Worm (Caenorhabditis elegans) whole organism, L4 larva: ENCODE data around the gene W01D2.6.

Experiments
- F10B5.3 ChIP-seq: sonication (generic microtip); optimal IDR thresholded peaks from 2 replicates; lab custom pipeline; 2016; ENCODE audit warnings: mild to moderate bottlenecking, missing genetic modification characterization, missing compliant biosample characterization
- F37D6.2 ChIP-seq: sonication (generic microtip); optimal IDR thresholded peaks from 2 replicates; lab custom pipeline; 2016; ENCODE audit warnings: mild to moderate bottlenecking, missing genetic modification characterization, missing compliant biosample characterization
- F44E2.7 ChIP-seq: fragments of 200-800 bp; sonication (Bioruptor generic); IDR thresholded peaks from 2 replicates; pipeline ENCODE4 v2.1.2; 2022; ENCODE audit warnings: missing genetic modification characterization, missing compliant biosample characterization
- F49E8.2 ChIP-seq: sonication (generic microtip); optimal IDR thresholded peaks from 2 replicates; lab custom pipeline; 2016; ENCODE audit warnings: missing compliant biosample characterization, mild to moderate bottlenecking, missing genetic modification characterization, borderline replicate concordance
- R02D3.7 ChIP-seq: fragments of 150-350 bp; sonication (generic microtip); optimal IDR thresholded peaks from 3 replicates; lab custom pipeline; 2014; ENCODE audit warnings: missing biosample characterization, missing genetic modification characterization
- T26A8.4 ChIP-seq: fragments of 200-800 bp; sonication (Bioruptor generic); IDR thresholded peaks from 2 replicates; pipeline ENCODE4 v1.3.6; 2022; ENCODE audit warnings: missing genetic modification characterization, missing compliant biosample characterization
- ZK546.5 ChIP-seq, 2 experiments: sonication (generic microtip); optimal IDR thresholded peaks; 2 replicates each; lab custom pipeline; 2017; ENCODE audit warnings: missing biosample characterization in 2 of 2, missing genetic modification characterization in 2 of 2
- aha-1 ChIP-seq: fragments of 150-350 bp; peaks from one replicate; lab custom pipeline; 2014; ENCODE audit warnings: missing biosample characterization, missing genetic modification characterization
- ama-1 ChIP-seq: fragments of 150-350 bp; optimal IDR thresholded peaks from 2 replicates; lab custom pipeline; 2014; ENCODE audit warnings: inconsistent platforms, mixed read lengths
- arid-1 ChIP-seq: fragments of 200-800 bp; sonication (Bioruptor generic); conservative IDR thresholded peaks from 2 replicates; pipeline ENCODE4 v1.3.6; 2022; ENCODE audit warnings: missing genetic modification reagents, missing genetic modification characterization, missing compliant biosample characterization
- attf-4 ChIP-seq: sonication (generic microtip); optimal IDR thresholded peaks from 3 replicates; lab custom pipeline; 2017; ENCODE audit warnings: missing biosample characterization, missing genetic modification characterization
- ceh-20 ChIP-seq: fragments of 200-800 bp; sonication (Bioruptor generic); IDR thresholded peaks from 2 replicates; pipeline ENCODE4 v1.3.6; 2022; ENCODE audit warnings: missing genetic modification reagents, missing genetic modification characterization, missing compliant biosample characterization
- ceh-28 ChIP-seq: fragments of 150-350 bp; optimal IDR thresholded peaks from 2 replicates; lab custom pipeline; 2014; ENCODE audit warnings: missing biosample characterization, missing genetic modification reagents, missing genetic modification characterization
- ceh-44 ChIP-seq: fragments of 200-800 bp; sonication (Bioruptor generic); IDR thresholded peaks from 2 replicates; pipeline ENCODE4 v1.3.6; 2022; ENCODE audit warnings: missing genetic modification reagents, missing genetic modification characterization, missing compliant biosample characterization
- cey-2 ChIP-seq: sonication (generic microtip); optimal IDR thresholded peaks from 3 replicates; lab custom pipeline; 2017; ENCODE audit warnings: missing genetic modification characterization, mild to moderate bottlenecking, missing compliant biosample characterization, antibody characterized with exemption, borderline replicate concordance; ENCODE audit not compliant: insufficient read depth
- ctbp-1 ChIP-seq: fragments of 200-800 bp; sonication (Bioruptor generic); IDR thresholded peaks from 2 replicates; pipeline ENCODE4 v1.3.6; 2022; ENCODE audit warnings: missing genetic modification reagents, missing genetic modification characterization, missing compliant biosample characterization
- dmd-8 ChIP-seq: fragments of 200-800 bp; sonication (Bioruptor generic); IDR thresholded peaks from 2 replicates; pipeline ENCODE4 v1.3.6; 2022; ENCODE audit warnings: missing genetic modification characterization, missing compliant biosample characterization
- dmd-9 ChIP-seq: fragments of 200-800 bp; sonication (Bioruptor generic); IDR thresholded peaks from 2 replicates; pipeline ENCODE4 v1.3.6; 2022; ENCODE audit warnings: missing genetic modification reagents, missing genetic modification characterization, missing compliant biosample characterization
- dpl-1 ChIP-seq: fragments of 150-350 bp; optimal IDR thresholded peaks from 2 replicates; lab custom pipeline; 2014; ENCODE audit warnings: missing biosample characterization, missing genetic modification reagents, missing genetic modification characterization
- fkh-10 ChIP-seq: fragments of 150-350 bp; optimal IDR thresholded peaks from 2 replicates; lab custom pipeline; 2014; ENCODE audit warnings: missing biosample characterization, missing genetic modification reagents, missing genetic modification characterization
- fos-1 ChIP-seq: fragments of 150-350 bp; optimal IDR thresholded peaks from 2 replicates; lab custom pipeline; 2014; ENCODE audit warnings: missing biosample characterization, missing genetic modification characterization
- hif-1 ChIP-seq, 2 experiments: sonication (generic microtip); optimal IDR thresholded peaks; 2 replicates each; lab custom pipeline; 2016 to 2017; ENCODE audit warnings: missing compliant biosample characterization in 2 of 2, missing genetic modification characterization in 2 of 2, missing genetic modification reagents in 2 of 2, missing genotype in 2 of 2, mild to moderate bottlenecking in 1 of 2
- hlh-11 ChIP-seq: fragments of 200-800 bp; sonication (Bioruptor generic); optimal IDR thresholded peaks from 2 replicates; lab custom pipeline; 2018; ENCODE audit warnings: mild to moderate bottlenecking, missing genetic modification characterization, missing compliant biosample characterization
- hlh-30 ChIP-seq: sonication (generic microtip); optimal IDR thresholded peaks from 2 replicates; lab custom pipeline; 2017; ENCODE audit warnings: antibody characterized with exemption, mild to moderate bottlenecking, missing genetic modification characterization, missing compliant biosample characterization; ENCODE audit not compliant: insufficient read depth
- lim-7 ChIP-seq: fragments of 200-800 bp; sonication (Bioruptor generic); IDR thresholded peaks from 2 replicates; pipeline ENCODE4 v1.3.6; 2022; ENCODE audit warnings: missing genetic modification characterization, missing compliant biosample characterization
- lin-38 ChIP-seq: fragments of 200-800 bp; sonication (Bioruptor generic); IDR thresholded peaks from 2 replicates; pipeline ENCODE4 v1.3.6; 2022; ENCODE audit warnings: missing genetic modification reagents, missing genetic modification characterization, missing compliant biosample characterization
- lir-3 ChIP-seq: sonication (generic microtip); optimal IDR thresholded peaks from 2 replicates; lab custom pipeline; 2016; ENCODE audit warnings: mild to moderate bottlenecking, missing genetic modification characterization, missing compliant biosample characterization
- madf-9 ChIP-seq: fragments of 200-800 bp; sonication (Bioruptor generic); conservative IDR thresholded peaks from 2 replicates; pipeline ENCODE4 v1.3.6; 2022; ENCODE audit warnings: missing genetic modification reagents, missing genetic modification characterization, missing compliant biosample characterization
- mdl-1 ChIP-seq, 2 experiments: fragments of 150-350 bp in 1 of 2; sonication (generic microtip) in 1 of 2; optimal IDR thresholded peaks; 2 replicates each; lab custom pipeline; 2014 to 2017; ENCODE audit warnings: missing biosample characterization in 2 of 2, missing genetic modification characterization in 2 of 2
- mdt-29 ChIP-seq: fragments of 200-800 bp; sonication (Bioruptor generic); IDR thresholded peaks from 2 replicates; pipeline ENCODE4 v1.3.6; 2022; ENCODE audit warnings: missing genetic modification reagents, missing genetic modification characterization, missing compliant biosample characterization
- mxl-3 ChIP-seq: fragments of 200-800 bp; sonication (Bioruptor generic); optimal IDR thresholded peaks from 2 replicates; lab custom pipeline; 2018; ENCODE audit warnings: mild to moderate bottlenecking, missing genetic modification characterization, missing compliant biosample characterization
- nhr-11 ChIP-seq: fragments of 150-350 bp; optimal IDR thresholded peaks from 2 replicates; lab custom pipeline; 2014; ENCODE audit warnings: missing biosample characterization, missing genetic modification characterization
- nhr-111 ChIP-seq: fragments of 200-800 bp; sonication (Bioruptor generic); optimal IDR thresholded peaks from 2 replicates; lab custom pipeline; 2018; ENCODE audit warnings: mild to moderate bottlenecking, missing genetic modification characterization, missing compliant biosample characterization
- nhr-237 ChIP-seq: sonication (generic microtip); optimal IDR thresholded peaks from 2 replicates; lab custom pipeline; 2017; ENCODE audit warnings: missing biosample characterization, missing genetic modification characterization
- nhr-28 ChIP-seq: fragments of 150-350 bp; optimal IDR thresholded peaks from 2 replicates; lab custom pipeline; 2014; ENCODE audit warnings: missing biosample characterization, missing genetic modification characterization
- nhr-42 ChIP-seq: fragments of 200-800 bp; sonication (Bioruptor generic); IDR thresholded peaks from 2 replicates; pipeline ENCODE4 v1.3.6; 2022; ENCODE audit warnings: missing genetic modification characterization, missing compliant biosample characterization
- nhr-48 ChIP-seq: sonication (generic microtip); optimal IDR thresholded peaks from 2 replicates; lab custom pipeline; 2016; ENCODE audit warnings: mild to moderate bottlenecking, missing genetic modification characterization, missing compliant biosample characterization
- nhr-6 ChIP-seq: fragments of 150-350 bp; optimal IDR thresholded peaks from 2 replicates; lab custom pipeline; 2014; ENCODE audit warnings: missing biosample characterization, missing genetic modification characterization
- nhr-76 ChIP-seq: fragments of 150-350 bp; optimal IDR thresholded peaks from 2 replicates; lab custom pipeline; 2014; ENCODE audit warnings: missing biosample characterization, missing genetic modification characterization
- pha-4 ChIP-seq, 2 experiments: fragments of 150-350 bp in 1 of 2; fragments of 200-800 bp in 1 of 2; sonication (Bioruptor generic) in 1 of 2; IDR thresholded peaks in 1 of 2; optimal IDR thresholded peaks in 1 of 2; 2 replicates each; pipeline versions ENCODE4 v1.3.6 to Lab custom; 2014 to 2022; ENCODE audit warnings: missing genetic modification characterization in 2 of 2, missing genetic modification reagents in 2 of 2, missing biosample characterization in 1 of 2, missing compliant biosample characterization in 1 of 2
- php-3 ChIP-seq: fragments of 200-800 bp; sonication (Bioruptor generic); IDR thresholded peaks from 2 replicates; pipeline ENCODE4 v1.3.6; 2022; ENCODE audit warnings: missing genetic modification reagents, missing genetic modification characterization, missing compliant biosample characterization
- pqm-1 ChIP-seq: sonication (generic microtip); optimal IDR thresholded peaks from 2 replicates; lab custom pipeline; 2017; ENCODE audit warnings: missing biosample characterization, missing genetic modification characterization
- sdz-12 ChIP-seq: fragments of 200-800 bp; sonication (Bioruptor generic); optimal IDR thresholded peaks from 2 replicates; lab custom pipeline; 2018; ENCODE audit warnings: mild to moderate bottlenecking, missing genetic modification characterization, missing compliant biosample characterization
- skn-1 ChIP-seq: fragments of 150-350 bp; optimal IDR thresholded peaks from 2 replicates; lab custom pipeline; 2014; ENCODE audit warnings: missing biosample characterization, missing genetic modification characterization
- tra-1 ChIP-seq: fragments of 200-800 bp; sonication (Bioruptor generic); IDR thresholded peaks from 2 replicates; pipeline ENCODE4 v1.3.6; 2022; ENCODE audit warnings: missing genetic modification reagents, missing genetic modification characterization, missing compliant biosample characterization
- unc-130 ChIP-seq: sonication (generic microtip); optimal IDR thresholded peaks from 2 replicates; lab custom pipeline; 2016; ENCODE audit warnings: missing genetic modification reagents, missing genetic modification characterization, missing compliant biosample characterization
- unc-39 ChIP-seq: sonication (generic microtip); optimal IDR thresholded peaks from 2 replicates; lab custom pipeline; 2017; ENCODE audit warnings: missing biosample characterization, missing genetic modification characterization
- zag-1 ChIP-seq: fragments of 150-350 bp; optimal IDR thresholded peaks from 2 replicates; lab custom pipeline; 2014; ENCODE audit warnings: missing biosample characterization, missing genetic modification characterization
- zip-11 ChIP-seq: fragments of 200-800 bp; sonication (Bioruptor generic); IDR thresholded peaks from 2 replicates; pipeline ENCODE4 v1.3.6; 2022; ENCODE audit warnings: missing genetic modification characterization, missing compliant biosample characterization
- zip-2 ChIP-seq: fragments of 150-350 bp; optimal IDR thresholded peaks from 2 replicates; lab custom pipeline; 2014; ENCODE audit warnings: missing biosample characterization, missing genetic modification characterization

W01D2.6 gene

ce11 chrII:14804259-14804899 lies 4.4 kb upstream of the W01D2.6 start, which contains the start of gene W01D2.3 (continued):
- TF ChIP-seq R02D3.7, result no peak
- TF ChIP-seq F37D6.2 (tag; lab: Kevin White, UChicago), result peak; percentile 76
- TF ChIP-seq pqm-1 (tag; lab: Kevin White, UChicago), result no peak
- TF ChIP-seq hlh-30 (tag; lab: Kevin White, UChicago), result peak; percentile 64
- TF ChIP-seq F44E2.7 (GFP tag; lab: Robert Waterston, UW), result no peak
- no peak for TF ChIP-seq unc-39
- peak; percentile 42 for TF ChIP-seq dpl-1
- TF ChIP-seq zip-11 (GFP tag; lab: Robert Waterston, UW), result no peak
- TF ChIP-seq fkh-10 (GFP tag; lab: Kevin White, UChicago), result no peak
- TF ChIP-seq nhr-237 (tag; lab: Kevin White, UChicago), result no peak
- TF ChIP-seq nhr-42 (GFP tag; lab: Robert Waterston, UW), result peak; percentile 89
- TF ChIP-seq ZK546.5 (tag; optimal IDR thresholded peaks at IDR 0.05; lab: Kevin White, UChicago), result no peak
- no peak for TF ChIP-seq fos-1 (tag; lab: Kevin White, UChicago)
- TF ChIP-seq ama-1 (lab: Kevin White, UChicago), result no peak
- TF ChIP-seq ceh-44 (GFP tag; lab: Robert Waterston, UW), result no peak
- no peak for TF ChIP-seq mdl-1 (tag; optimal IDR thresholded peaks at IDR 0.05; lab: Kevin White, UChicago)
- TF ChIP-seq hlh-11 (tag; lab: Kevin White, UChicago), result peak; percentile 69
- TF ChIP-seq nhr-48 (tag; lab: Kevin White, UChicago), result peak; percentile 78
- peak; percentile 74; the same call in 1 of the 2 replicates for TF ChIP-seq lim-7
- peak; percentile 46 for TF ChIP-seq nhr-6 (tag; lab: Kevin White, UChicago)
- TF ChIP-seq ctbp-1 (GFP tag; lab: Robert Waterston, UW), result peak; percentile 78
- TF ChIP-seq nhr-111 (GFP tag; lab: Kevin White, UChicago), result peak; percentile 93
- TF ChIP-seq madf-9 (GFP tag; lab: Robert Waterston, UW), result peak; percentile 53; the same call in 1 of the 2 replicates
- peak; percentile 53; the same call in 1 of the 2 replicates for TF ChIP-seq dmd-9 (GFP tag; lab: Robert Waterston, UW)
- TF ChIP-seq nhr-11 (tag; lab: Kevin White, UChicago), result no peak
- TF ChIP-seq dmd-8, result 0 out of 2 replicates have a peak, but pooled peaks have one; percentile 36
- TF ChIP-seq hif-1 (tag; optimal IDR thresholded peaks at IDR 0.05; lab: Kevin White, UChicago), result peak in 1 of 2 experiments; percentile 65
- peak; percentile 67 for TF ChIP-seq zip-2
- TF ChIP-seq aha-1 (tag; lab: Kevin White, UChicago), result peak; percentile 14
- TF ChIP-seq tra-1, result peak; percentile 71; the same call in 1 of the 2 replicates
- no peak for TF ChIP-seq unc-130
- TF ChIP-seq zag-1, result no peak
- peak; percentile 83 for TF ChIP-seq pha-4 (GFP tag; IDR thresholded peaks at IDR 0.05; lab: Robert Waterston, UW)
- no peak for TF ChIP-seq pha-4 (tag; optimal IDR thresholded peaks at IDR 0.05; lab: Kevin White, UChicago)
- no peak for TF ChIP-seq skn-1 (tag; lab: Kevin White, UChicago)
- TF ChIP-seq ceh-28 (tag; lab: Kevin White, UChicago), result peak; percentile 35
- TF ChIP-seq php-3 (GFP tag; lab: Robert Waterston, UW), result peak; percentile 55; the same call in 1 of the 2 replicates
- TF ChIP-seq F49E8.2, result peak; percentile 21
- peak; percentile 92 for TF ChIP-seq T26A8.4 (GFP tag; lab: Robert Waterston, UW)
- TF ChIP-seq attf-4 (tag; lab: Kevin White, UChicago), result no peak
- peak; percentile 35 for TF ChIP-seq cey-2
- TF ChIP-seq F10B5.3 (tag; lab: Kevin White, UChicago), result peak; percentile 61
- TF ChIP-seq sdz-12 (GFP tag; lab: Kevin White, UChicago), result no peak
- peak; percentile 79 for TF ChIP-seq lin-38 (GFP tag; lab: Robert Waterston, UW)
- TF ChIP-seq ceh-20 (GFP tag; lab: Robert Waterston, UW), result no peak; the same call in 1 of the 2 replicates
- peak; percentile 62; the same call in 1 of the 2 replicates for TF ChIP-seq arid-1 (GFP tag; lab: Robert Waterston, UW)
- no peak for TF ChIP-seq nhr-76
- 0 out of 2 replicates have a peak, but pooled peaks have one; percentile 37 for TF ChIP-seq mdt-29 (GFP tag; lab: Robert Waterston, UW)
- TF ChIP-seq nhr-28 (tag; lab: Kevin White, UChicago), result peak; percentile 1
- TF ChIP-seq lir-3 (tag; lab: Kevin White, UChicago), result peak; percentile 77
- peak; percentile 69 for TF ChIP-seq mxl-3
